Worm (Caenorhabditis elegans): ENCODE measurements around the gene dpf-5.

The dpf-5 gene

DNA sequence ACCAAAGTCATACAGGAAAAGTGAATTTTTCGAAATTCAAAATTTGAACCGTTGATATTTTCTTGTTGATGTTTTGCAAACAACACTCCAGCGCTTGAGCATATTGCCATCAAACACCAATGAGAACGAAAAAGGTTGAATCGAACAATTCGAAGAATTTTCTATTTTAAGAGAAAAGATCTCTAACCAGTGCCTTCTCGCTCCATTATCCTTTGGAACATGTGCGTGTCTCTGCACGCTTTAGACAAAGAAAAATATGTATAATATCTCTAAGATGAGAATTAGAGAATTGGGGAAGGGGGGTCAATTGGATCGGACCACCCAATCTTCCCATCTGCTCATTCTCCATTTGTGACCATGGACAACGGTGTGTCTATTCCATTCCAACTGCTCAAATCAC, 42.5 kb downstream of the dpf-5 start, which contains the start of gene Y17G9B.2:
Gene Y17G9B.2 (plus strand): TSS at position 301 of the 400 bp plus-strand sequence.
- no peak for TF ChIP-seq ceh-16 (tag; optimal IDR thresholded peaks at IDR 0.05)
- TF ChIP-seq elt-1 (tag; optimal IDR thresholded peaks at IDR 0.05): no peak
- TF ChIP-seq nhr-67 (tag; optimal IDR thresholded peaks at IDR 0.05): no peak
- no peak for TF ChIP-seq ZK546.5 (tag; optimal IDR thresholded peaks at IDR 0.05)
- no peak for TF ChIP-seq ztf-11 (tag; optimal IDR thresholded peaks at IDR 0.05)
- no peak for TF ChIP-seq nhr-76 (tag; optimal IDR thresholded peaks at IDR 0.05)
- TF ChIP-seq fos-1 (tag; optimal IDR thresholded peaks at IDR 0.05): no peak
- TF ChIP-seq R02D3.7 (tag; optimal IDR thresholded peaks at IDR 0.05): no peak
- TF ChIP-seq nfya-1 (tag; optimal IDR thresholded peaks at IDR 0.05; ENCODE audit: insufficient read depth): no peak
- no peak for TF ChIP-seq nhr-237 (tag; optimal IDR thresholded peaks at IDR 0.05)
- no peak for TF ChIP-seq unc-39 (tag; optimal IDR thresholded peaks at IDR 0.05)
- no peak for TF ChIP-seq skn-1 (tag; optimal IDR thresholded peaks at IDR 0.05)
- no peak for TF ChIP-seq aly-2 (tag; optimal IDR thresholded peaks at IDR 0.05)
- TF ChIP-seq pha-4 (tag; optimal IDR thresholded peaks at IDR 0.05): no peak

- TF ChIP-seq elt-1 (tag; optimal IDR thresholded peaks at IDR 0.05) (no peak), ceh-16 (tag; optimal IDR thresholded peaks at IDR 0.05) (no peak), mml-1 (tag; optimal IDR thresholded peaks at IDR 0.05) (no peak), aly-2 (tag; optimal IDR thresholded peaks at IDR 0.05) (no peak), nhr-25 (tag; optimal IDR thresholded peaks at IDR 0.05) (no peak), ceh-28 (tag; optimal IDR thresholded peaks at IDR 0.05) (no peak), ceh-82 (tag; optimal IDR thresholded peaks at IDR 0.05) (no peak), lsy-12 (tag; optimal IDR thresholded peaks at IDR 0.05) (no peak), ceh-9 (tag; optimal IDR thresholded peaks at IDR 0.05) (no peak), fkh-2 (tag; optimal IDR thresholded peaks at IDR 0.05) (no peak), mdl-1 (tag; optimal IDR thresholded peaks at IDR 0.05) (no peak), ztf-4 (tag; optimal IDR thresholded peaks at IDR 0.05) (no peak), egl-27 (tag; optimal IDR thresholded peaks at IDR 0.05) (no peak), egl-5 (tag; optimal IDR thresholded peaks at IDR 0.05) (no peak), nhr-77 (tag; optimal IDR thresholded peaks at IDR 0.05) (no peak)
Observed at ce11 chrIV:4760378-4761084, 45.9 kb downstream of the dpf-5 start, which contains the start of the genes memi-1 and cyp-31A3. Gene memi-1, minus strand, starts transcription at chrIV:4760428. Gene cyp-31A3, plus strand, starts transcription at chrIV:4761049.

- no peak for TF ChIP-seq ceh-82 (tag; optimal IDR thresholded peaks at IDR 0.05)
- TF ChIP-seq ZK546.5 (tag; optimal IDR thresholded peaks at IDR 0.05): no peak
- TF ChIP-seq skn-1 (tag; optimal IDR thresholded peaks at IDR 0.05): no peak
- TF ChIP-seq elt-2 (tag; optimal IDR thresholded peaks at IDR 0.05): no peak
- TF ChIP-seq elt-3 (tag; optimal IDR thresholded peaks at IDR 0.05): no peak
- no peak for TF ChIP-seq nhr-12 (tag; optimal IDR thresholded peaks at IDR 0.05)
- no peak for TF ChIP-seq ceh-9 (tag; optimal IDR thresholded peaks at IDR 0.05)
- no peak for TF ChIP-seq nhr-25 (tag; optimal IDR thresholded peaks at IDR 0.05)
- TF ChIP-seq snpc-4 (tag; optimal IDR thresholded peaks at IDR 0.05): no peak
- TF ChIP-seq lsy-12 (tag; optimal IDR thresholded peaks at IDR 0.05): no peak
- no peak for TF ChIP-seq pqm-1 (tag; optimal IDR thresholded peaks at IDR 0.05)
- TF ChIP-seq ceh-28 (tag; optimal IDR thresholded peaks at IDR 0.05): no peak
- TF ChIP-seq unc-62 (GFP tag; optimal IDR thresholded peaks at IDR 0.05): no peak
- no peak for TF ChIP-seq jun-1 (tag; optimal IDR thresholded peaks at IDR 0.05)
- TF ChIP-seq pha-4 (tag; optimal IDR thresholded peaks at IDR 0.05): no peak
- no peak for TF ChIP-seq eor-1 (tag; optimal IDR thresholded peaks at IDR 0.05)
- no peak for TF ChIP-seq aly-2 (tag; optimal IDR thresholded peaks at IDR 0.05)
- no peak for TF ChIP-seq nhr-43 (tag; optimal IDR thresholded peaks at IDR 0.05; ENCODE audit: poor library complexity, severe bottlenecking)
- no peak for TF ChIP-seq zag-1 (tag; optimal IDR thresholded peaks at IDR 0.05)
- no peak for TF ChIP-seq nhr-11 (tag; optimal IDR thresholded peaks at IDR 0.05)
Observed at ce11 chrIV:4758659-4759058, 47.7 kb downstream of the dpf-5 start, which contains the start of gene Y17G9B.8. Gene Y17G9B.8, minus strand, starts transcription at chrIV:4758840.
